Fruit fly (Drosophila melanogaster): ENCODE data around the gene CG14298.

CG14298 gene

DNA sequence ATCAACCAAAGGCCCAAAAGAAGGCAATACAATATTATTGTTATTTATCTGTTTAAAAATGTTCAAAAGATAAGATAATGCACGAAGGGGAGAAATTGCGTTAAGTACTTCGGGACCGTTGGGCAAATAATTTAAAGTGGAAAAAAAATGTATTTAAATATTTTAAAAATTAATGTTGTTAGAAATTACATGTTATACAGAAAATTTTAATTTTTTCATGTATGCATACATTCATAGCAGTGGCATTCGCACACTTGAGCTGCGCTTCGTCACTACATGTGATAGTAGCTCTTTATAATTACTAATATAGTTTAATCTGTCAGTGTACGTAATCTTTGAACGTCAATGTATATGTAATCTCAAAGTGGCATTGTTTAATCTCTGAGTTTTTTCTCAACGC is 19.9 kb downstream of the CG14298 start (continued):
- TF ChIP-seq H15 (GFP tag; IDR thresholded peaks at IDR 0.05) (peak; percentile 67; the same call in 2 of the 3 replicates), Xrp1 (GFP tag; IDR thresholded peaks at IDR 0.05) (no peak; the same call in none of the 2 replicates), CG11695 (GFP tag; IDR thresholded peaks at IDR 0.05) (peak; percentile 65; the same call in 2 of the 3 replicates), MESR4 (GFP tag; optimal IDR thresholded peaks at IDR 0.05) (no peak), CG4360 (GFP tag; IDR thresholded peaks at IDR 0.05) (no peak), Hr78 (GFP tag; optimal IDR thresholded peaks at IDR 0.05) (no peak), CG1233 (GFP tag; optimal IDR thresholded peaks at IDR 0.05) (no peak), CG7987 (GFP tag; optimal IDR thresholded peaks at IDR 0.05) (no peak), MTF-1 (GFP tag; optimal IDR thresholded peaks at IDR 0.05; ENCODE audit: borderline replicate concordance) (no peak), Bgb (GFP tag; IDR thresholded peaks at IDR 0.05; ENCODE audit: partially characterized antibody) (no peak), Oli (tag; optimal IDR thresholded peaks at IDR 0.05) (no peak), CG17568 (GFP tag; optimal IDR thresholded peaks at IDR 0.05) (no peak), CG8089 (GFP tag; optimal IDR thresholded peaks at IDR 0.05) (no peak), Bteb2 (GFP tag; optimal IDR thresholded peaks at IDR 0.05) (no peak), wek (GFP tag; optimal IDR thresholded peaks at IDR 0.05) (no peak), TFAM (GFP tag; optimal IDR thresholded peaks at IDR 0.05) (no peak), CG7372 (GFP tag; IDR thresholded peaks at IDR 0.05) (peak; percentile 67), CG10565 (GFP tag; optimal IDR thresholded peaks at IDR 0.05) (no peak), scrt (GFP tag; optimal IDR thresholded peaks at IDR 0.05) (peak; percentile 13), Fer3 (tag; optimal IDR thresholded peaks at IDR 0.05) (peak; percentile 51), CG16863 (GFP tag; optimal IDR thresholded peaks at IDR 0.05) (no peak), CG31224 (GFP tag; IDR thresholded peaks at IDR 0.05) (peak; percentile 37; the same call in 1 of the 2 replicates), CG11456 (GFP tag; IDR thresholded peaks at IDR 0.05) (peak; percentile 88), btn (GFP tag; optimal IDR thresholded peaks at IDR 0.05) (no peak), abd-A (tag; optimal IDR thresholded peaks at IDR 0.05) (no peak), CG32772 (GFP tag; IDR thresholded peaks at IDR 0.05) (peak; percentile 64; the same call in 1 of the 2 replicates), CG31441 (GFP tag; IDR thresholded peaks at IDR 0.05) (peak; percentile 55), klu (GFP tag; IDR thresholded peaks at IDR 0.05) (peak; percentile 13; the same call in 1 of the 2 replicates), disco-r (GFP tag; optimal IDR thresholded peaks at IDR 0.05) (no peak), CG14014 (GFP tag; IDR thresholded peaks at IDR 0.05) (peak; percentile 7; the same call in 1 of the 2 replicates), nmo (GFP tag; optimal IDR thresholded peaks at IDR 0.05) (no peak), Hr3 (GFP tag; optimal IDR thresholded peaks at IDR 0.05) (no peak), pita (GFP tag; optimal IDR thresholded peaks at IDR 0.05) (no peak), gfzf (GFP tag; optimal IDR thresholded peaks at IDR 0.05) (no peak), CG8359 (GFP tag; optimal IDR thresholded peaks at IDR 0.05; ENCODE audit: borderline replicate concordance) (no peak), GATAe (GFP tag; conservative IDR thresholded peaks at IDR 0.05) (peak; percentile 99), CG12071 (GFP tag; optimal IDR thresholded peaks at IDR 0.05) (no peak), otp (GFP tag; IDR thresholded peaks at IDR 0.05) (no peak), phol (tag; optimal IDR thresholded peaks at IDR 0.05) (no peak), HmgZ (tag; optimal IDR thresholded peaks at IDR 0.05) (no peak), Spps (tag; optimal IDR thresholded peaks at IDR 0.05) (no peak), CG15073 (GFP tag; optimal IDR thresholded peaks at IDR 0.05) (no peak), peb (GFP tag; IDR thresholded peaks at IDR 0.05) (no peak), Hmx (GFP tag; optimal IDR thresholded peaks at IDR 0.05) (no peak), Mad (GFP tag; optimal IDR thresholded peaks at IDR 0.05) (no peak), Atf3 (GFP tag; optimal IDR thresholded peaks at IDR 0.05) (no peak), CG3726 (GFP tag; IDR thresholded peaks at IDR 0.05) (no peak), CG14441 (GFP tag; IDR thresholded peaks at IDR 0.05) (peak; percentile 82), CG33213 (GFP tag; optimal IDR thresholded peaks at IDR 0.05) (no peak), CG13296 (GFP tag; optimal IDR thresholded peaks at IDR 0.05) (no peak), Awh (GFP tag; IDR thresholded peaks at IDR 0.05) (no peak)
